Fruit fly (Drosophila melanogaster) whole organism: ENCODE results near the gene lectin-24A.

Experiments
- Dll ChIP-seq: fragments of >200 bp; optimal IDR thresholded peaks from 2 replicates; lab custom pipeline; 2017
- psq ChIP-seq: fragments of >200 bp; optimal IDR thresholded peaks from 2 replicates; lab custom pipeline; 2017
- usp ChIP-seq: fragments of >200 bp; optimal IDR thresholded peaks from 2 replicates; lab custom pipeline; 2017; ENCODE audit warnings: missing biosample characterization, missing genetic modification characterization, mixed read lengths

DNA sequence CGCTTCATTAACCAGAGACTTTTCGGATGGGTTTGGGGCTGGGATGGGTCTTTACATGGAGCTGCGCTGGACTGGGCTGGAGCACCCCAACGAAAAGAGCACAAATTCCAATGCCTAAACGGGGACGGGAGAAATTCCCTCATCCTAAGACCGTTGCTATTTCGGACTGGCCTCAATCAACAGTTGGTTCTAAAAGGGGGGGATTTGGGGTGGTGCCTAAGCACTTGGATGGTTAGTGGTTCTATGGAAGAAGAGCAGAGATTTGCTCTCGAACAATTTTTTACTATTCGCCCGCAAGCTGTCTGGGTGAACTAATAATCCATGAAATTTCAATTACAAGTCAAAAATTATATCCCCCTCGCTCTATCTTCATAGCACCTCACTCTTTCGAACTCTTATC lies 12.1 kb upstream of the lectin-24A start:
- TF ChIP-seq Dll (lab: Kevin White, UChicago) (no peak), psq (lab: Kevin White, UChicago) (no peak), usp (GFP tag; lab: Kevin White, UChicago) (no peak)
